Worm (Caenorhabditis elegans) whole organism, L3 larva: ENCODE measurements around the gene tag-321.

Source experiments
- R02D3.7 ChIP-seq: fragments of 150-350 bp; optimal IDR thresholded peaks from 2 replicates; lab custom pipeline; 2014; ENCODE audit warnings: missing biosample characterization, missing genetic modification characterization
- elt-1 ChIP-seq: fragments of 150-350 bp; optimal IDR thresholded peaks from 2 replicates; lab custom pipeline; 2014; ENCODE audit warnings: missing biosample characterization, missing genetic modification characterization
- elt-2 ChIP-seq: sonication (generic microtip); optimal IDR thresholded peaks from 2 replicates; lab custom pipeline; 2016; ENCODE audit warnings: missing genetic modification reagents, mild to moderate bottlenecking, missing genetic modification characterization, missing compliant biosample characterization
- eor-1 ChIP-seq, 2 experiments: fragments of 150-350 bp; optimal IDR thresholded peaks; 2 replicates each; lab custom pipeline; 2014 to 2018; ENCODE audit warnings: missing biosample characterization in 2 of 2, missing genetic modification characterization in 2 of 2
- mml-1 ChIP-seq: fragments of 150-350 bp; sonication (generic microtip); optimal IDR thresholded peaks from 3 replicates; lab custom pipeline; 2014; ENCODE audit warnings: missing biosample characterization, missing genetic modification characterization
- nfya-1 ChIP-seq: sonication (generic microtip); optimal IDR thresholded peaks from 2 replicates; lab custom pipeline; 2017; ENCODE audit warnings: missing genetic modification characterization, mild to moderate bottlenecking, missing compliant biosample characterization, antibody characterized with exemption, moderate library complexity; ENCODE audit not compliant: insufficient read depth
- nhr-76 ChIP-seq: fragments of 150-350 bp; sonication (generic microtip); optimal IDR thresholded peaks from 5 replicates; lab custom pipeline; 2014; ENCODE audit warnings: missing biosample characterization, missing genetic modification characterization
- nhr-77 ChIP-seq: fragments of 150-350 bp; optimal IDR thresholded peaks from 2 replicates; lab custom pipeline; 2014; ENCODE audit warnings: missing biosample characterization, missing genetic modification characterization
- pqm-1 ChIP-seq: fragments of 150-350 bp; optimal IDR thresholded peaks from 2 replicates; lab custom pipeline; 2017; ENCODE audit warnings: missing biosample characterization, missing genetic modification characterization, inconsistent platforms
- snpc-4 ChIP-seq: fragments of 150-350 bp; optimal IDR thresholded peaks from 2 replicates; lab custom pipeline; 2014; ENCODE audit warnings: missing biosample characterization, missing genetic modification characterization
- unc-62 ChIP-seq: fragments of 150-350 bp; sonication (generic microtip); optimal IDR thresholded peaks from 4 replicates; lab custom pipeline; 2014; ENCODE audit warnings: missing biosample characterization, missing genetic modification reagents, missing genetic modification characterization
- ztf-11 ChIP-seq: fragments of 150-350 bp; optimal IDR thresholded peaks from 2 replicates; lab custom pipeline; 2014; ENCODE audit warnings: missing biosample characterization, missing genetic modification characterization
- ztf-4 ChIP-seq: fragments of 150-350 bp; optimal IDR thresholded peaks from 2 replicates; lab custom pipeline; 2014; ENCODE audit warnings: missing biosample characterization, missing genetic modification characterization

- no peak for TF ChIP-seq eor-1 (tag; optimal IDR thresholded peaks at IDR 0.05; lab: Kevin White, UChicago)
- TF ChIP-seq unc-62 (GFP tag; lab: Kevin White, UChicago), result no peak
- TF ChIP-seq nfya-1 (tag; lab: Kevin White, UChicago), result no peak
- no peak for TF ChIP-seq R02D3.7 (tag; lab: Kevin White, UChicago)
- no peak for TF ChIP-seq ztf-11 (tag; lab: Kevin White, UChicago)
- TF ChIP-seq ztf-4 (tag; lab: Kevin White, UChicago), result no peak
- no peak for TF ChIP-seq pqm-1 (tag; lab: Kevin White, UChicago)
- no peak for TF ChIP-seq mml-1 (tag; lab: Kevin White, UChicago)
- no peak for TF ChIP-seq elt-2 (tag; lab: Kevin White, UChicago)
- no peak for TF ChIP-seq nhr-77 (tag; lab: Kevin White, UChicago)
- no peak for TF ChIP-seq snpc-4 (tag; lab: Kevin White, UChicago)
- TF ChIP-seq elt-1 (tag; lab: Kevin White, UChicago), result no peak
- no peak for TF ChIP-seq nhr-76 (tag; lab: Kevin White, UChicago)
Measured at ce11 chrIV:7824649-7825048, 41.0 kb upstream of the tag-321 start.
